Worm (Caenorhabditis elegans): ENCODE results near the gene F59B1.8.
A peak's percentile ranks its signal among the peaks of the same experiment; 100 is the strongest.

The F59B1.8 gene

DNA sequence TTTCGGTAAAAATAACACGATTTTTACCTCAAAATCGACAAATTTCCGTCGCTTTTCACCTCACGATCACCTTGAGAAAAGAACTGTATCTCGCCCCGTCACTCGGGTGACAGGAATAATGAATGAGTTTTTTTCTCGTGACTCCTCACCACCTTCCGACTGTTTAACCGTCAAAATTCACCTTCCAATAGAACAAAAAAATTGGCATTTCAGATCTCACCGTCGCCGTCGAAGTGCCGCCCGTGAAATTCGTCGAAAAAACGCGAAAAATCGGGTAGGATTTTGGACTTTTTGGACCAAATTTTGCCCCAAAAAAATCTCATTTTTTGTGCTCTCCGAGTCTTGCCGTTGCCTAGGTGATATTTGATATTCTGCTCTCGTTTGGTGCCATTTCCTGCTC, 42.9 kb upstream of the F59B1.8 start, which contains the start of gene unc-132:
Gene unc-132 (plus strand): TSS at position 208 of the 400 bp plus-strand sequence.
- TF ChIP-seq nhr-12 (tag; optimal IDR thresholded peaks at IDR 0.05) (no peak), lin-32 (GFP tag; optimal IDR thresholded peaks at IDR 0.05) (no peak), nhr-76 (tag; optimal IDR thresholded peaks at IDR 0.05) (no peak), mep-1 (tag; optimal IDR thresholded peaks at IDR 0.05) (no peak), nhr-28 (tag; optimal IDR thresholded peaks at IDR 0.05) (no peak), ceh-43 (GFP tag; optimal IDR thresholded peaks at IDR 0.05) (no peak), ceh-83 (GFP tag; optimal IDR thresholded peaks at IDR 0.05) (no peak), flh-1 (GFP tag; optimal IDR thresholded peaks at IDR 0.05) (no peak), sem-2 (GFP tag; optimal IDR thresholded peaks at IDR 0.05) (no peak), elt-3 (tag; optimal IDR thresholded peaks at IDR 0.05) (no peak), ces-1 (GFP tag; optimal IDR thresholded peaks at IDR 0.05) (no peak), elt-1 (tag; optimal IDR thresholded peaks at IDR 0.05; ENCODE audit: borderline replicate concordance, insufficient read depth) (no peak), ham-2 (GFP tag; optimal IDR thresholded peaks at IDR 0.05) (no peak), unc-62 (GFP tag; optimal IDR thresholded peaks at IDR 0.05) (no peak), mls-2 (tag; optimal IDR thresholded peaks at IDR 0.05) (no peak), ztf-11 (tag; optimal IDR thresholded peaks at IDR 0.05) (no peak), snpc-4 (tag; optimal IDR thresholded peaks at IDR 0.05) (no peak), pha-4 (tag; optimal IDR thresholded peaks at IDR 0.05) (no peak)

- TF ChIP-seq lsy-2 (tag; optimal IDR thresholded peaks at IDR 0.05) = peak; percentile 47
- TF ChIP-seq cnd-1 (tag; optimal IDR thresholded peaks at IDR 0.05) = no peak
Observed at ce11 chrV:3686292-3686691, 42.2 kb upstream of the F59B1.8 start.

DNA sequence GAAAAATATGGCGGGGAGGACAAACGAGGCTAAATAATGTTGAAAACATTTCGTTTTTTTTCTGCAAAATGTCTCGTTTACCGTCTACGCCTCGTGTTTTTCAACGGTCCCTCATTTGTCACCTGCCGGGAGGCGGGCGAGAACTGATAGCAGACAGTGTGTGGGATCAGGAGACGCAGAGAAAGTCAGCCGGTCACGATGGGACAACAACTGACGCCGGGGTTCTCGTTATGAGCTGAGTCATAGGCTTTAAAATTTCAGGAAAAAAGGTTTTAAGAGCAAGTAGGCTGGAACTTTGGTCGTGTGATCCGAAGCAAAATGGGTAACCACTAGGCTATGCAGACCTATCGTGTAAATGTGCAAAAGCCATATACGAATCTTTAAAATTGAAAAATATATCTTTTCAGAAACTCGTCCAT, 41.8 kb upstream of the F59B1.8 start, which contains the start of gene W08A12.2:
Gene W08A12.2 (minus strand): TSS at position 103 of the 419 bp plus-strand sequence.
- peak; percentile 58 for TF ChIP-seq unc-120 (tag; optimal IDR thresholded peaks at IDR 0.05; ENCODE audit: poor library complexity, severe bottlenecking)
- no peak for TF ChIP-seq zip-8 (tag; optimal IDR thresholded peaks at IDR 0.05)
- TF ChIP-seq hlh-1 (tag; optimal IDR thresholded peaks at IDR 0.05) = peak; percentile 98
- peak; percentile 25 for TF ChIP-seq nhr-2 (tag; optimal IDR thresholded peaks at IDR 0.05)
- TF ChIP-seq unc-62 (GFP tag; optimal IDR thresholded peaks at IDR 0.05) = peak; percentile 7
- no peak for TF ChIP-seq nhr-76 (tag; optimal IDR thresholded peaks at IDR 0.05)

DNA sequence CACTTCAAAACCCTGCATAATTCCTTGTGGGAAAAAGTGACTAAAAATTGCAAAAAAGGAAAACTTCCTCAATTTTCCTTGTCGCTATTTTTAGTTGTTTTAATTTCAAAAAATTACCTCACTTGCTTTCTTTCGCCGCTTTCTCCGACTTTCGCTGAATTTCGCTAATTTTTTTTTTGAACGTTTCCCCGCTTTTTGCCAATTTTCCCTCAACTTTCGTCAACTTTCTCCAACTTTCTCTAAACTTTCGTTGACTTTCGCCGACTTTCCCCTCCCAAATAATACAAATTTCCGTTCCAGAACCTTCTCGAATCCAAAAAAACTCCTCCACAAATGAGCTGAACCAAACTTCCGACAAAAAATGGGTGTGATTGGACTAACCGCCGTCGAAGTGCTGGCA, 38.5 kb upstream of the F59B1.8 start, which contains the start of gene W08A12.3:
Gene W08A12.3 (plus strand): TSS at position 301 of the 400 bp plus-strand sequence.
- no peak for TF ChIP-seq ztf-11 (tag; optimal IDR thresholded peaks at IDR 0.05)
- TF ChIP-seq ceh-43 (GFP tag; optimal IDR thresholded peaks at IDR 0.05) = no peak

DNA sequence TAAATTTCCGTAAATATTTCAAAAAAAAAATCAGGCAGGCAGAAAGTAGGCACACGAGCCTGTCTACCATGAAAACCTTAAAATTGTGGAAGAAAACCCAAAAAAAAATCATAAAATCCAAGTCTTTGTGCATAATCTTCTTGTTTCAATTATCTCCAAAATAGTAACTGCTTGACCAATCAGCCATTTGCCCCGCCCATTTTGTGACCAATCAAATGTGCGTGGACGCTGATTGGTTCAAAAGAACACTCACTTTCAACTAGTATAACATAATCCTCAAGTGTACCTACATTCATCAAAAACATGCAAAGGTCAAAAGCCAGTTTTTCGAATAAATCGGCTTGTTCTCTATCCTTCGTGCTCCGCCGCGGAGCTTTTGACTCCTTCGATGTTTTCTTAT, 34.5 kb upstream of the F59B1.8 start:
- TF ChIP-seq hlh-1 (tag; optimal IDR thresholded peaks at IDR 0.05) = no peak
- no peak for TF ChIP-seq mls-2 (tag; optimal IDR thresholded peaks at IDR 0.05)
- TF ChIP-seq ceh-43 (GFP tag; optimal IDR thresholded peaks at IDR 0.05) = no peak
- TF ChIP-seq ceh-39 (tag; optimal IDR thresholded peaks at IDR 0.05) = no peak
- TF ChIP-seq cnd-1 (tag; optimal IDR thresholded peaks at IDR 0.05) = no peak
- no peak for TF ChIP-seq mab-5 (tag; optimal IDR thresholded peaks at IDR 0.05)
- no peak for TF ChIP-seq elt-1 (tag; optimal IDR thresholded peaks at IDR 0.05; ENCODE audit: borderline replicate concordance, insufficient read depth)
- TF ChIP-seq unc-39 (tag; optimal IDR thresholded peaks at IDR 0.05) = no peak
- no peak for TF ChIP-seq nhr-237 (tag; optimal IDR thresholded peaks at IDR 0.05)
- TF ChIP-seq unc-120 (tag; optimal IDR thresholded peaks at IDR 0.05; ENCODE audit: poor library complexity, severe bottlenecking) = no peak
- TF ChIP-seq ces-1 (GFP tag; optimal IDR thresholded peaks at IDR 0.05) = no peak
- no peak for TF ChIP-seq lin-32 (GFP tag; optimal IDR thresholded peaks at IDR 0.05)
- no peak for TF ChIP-seq sptf-1 (tag; optimal IDR thresholded peaks at IDR 0.05)
- TF ChIP-seq flh-1 (GFP tag; optimal IDR thresholded peaks at IDR 0.05) = no peak
- TF ChIP-seq pha-4 (tag; optimal IDR thresholded peaks at IDR 0.05) = no peak
- TF ChIP-seq drap-1 (GFP tag; optimal IDR thresholded peaks at IDR 0.05) = no peak
- no peak for TF ChIP-seq blmp-1 (tag; optimal IDR thresholded peaks at IDR 0.05)
- no peak for TF ChIP-seq nhr-12 (tag; optimal IDR thresholded peaks at IDR 0.05)

ce11 chrV:3677212-3677611, 33.2 kb upstream of the F59B1.8 start:
- TF ChIP-seq unc-120 (tag; optimal IDR thresholded peaks at IDR 0.05; ENCODE audit: poor library complexity, severe bottlenecking) (peak; percentile 63), nhr-28 (tag; optimal IDR thresholded peaks at IDR 0.05) (no peak), cnd-1 (tag; optimal IDR thresholded peaks at IDR 0.05) (peak; percentile 39), unc-62 (GFP tag; optimal IDR thresholded peaks at IDR 0.05) (peak; percentile 94), mep-1 (tag; optimal IDR thresholded peaks at IDR 0.05) (no peak), hlh-1 (tag; optimal IDR thresholded peaks at IDR 0.05) (peak; percentile 55), lsy-2 (tag; optimal IDR thresholded peaks at IDR 0.05) (no peak), nhr-237 (tag; optimal IDR thresholded peaks at IDR 0.05) (no peak)
